Fruit fly (Drosophila melanogaster): Measurements from ENCODE around the gene Ccp84Ag.
A peak's percentile ranks its signal among the peaks of the same experiment; 100 is the strongest.

Ccp84Ag gene

dm6 chr3R:6686428-6686827, at the start of gene Ccp84Ag:
TSS of gene Ccp84Ag (plus strand) at chr3R:6686728.
- no peak for TF ChIP-seq CG7045 (GFP tag; optimal IDR thresholded peaks at IDR 0.05)
- no peak for TF ChIP-seq tj (GFP tag; optimal IDR thresholded peaks at IDR 0.05)
- TF ChIP-seq CG14711 (tag; optimal IDR thresholded peaks at IDR 0.05): no peak
- TF ChIP-seq Mnt (GFP tag; optimal IDR thresholded peaks at IDR 0.05): no peak
- TF ChIP-seq ovo (GFP tag; optimal IDR thresholded peaks at IDR 0.05): no peak
- TF ChIP-seq CG7101 (tag; optimal IDR thresholded peaks at IDR 0.05): no peak
- no peak for TF ChIP-seq CG11617 (GFP tag; optimal IDR thresholded peaks at IDR 0.05)
- TF ChIP-seq toe (GFP tag; optimal IDR thresholded peaks at IDR 0.05): no peak
- no peak for TF ChIP-seq CG1620 (GFP tag; optimal IDR thresholded peaks at IDR 0.05)
- TF ChIP-seq Clk (GFP tag; optimal IDR thresholded peaks at IDR 0.05): no peak
- no peak for TF ChIP-seq cnc (optimal IDR thresholded peaks at IDR 0.05)
- TF ChIP-seq Hr96 (GFP tag; optimal IDR thresholded peaks at IDR 0.05): no peak
- no peak for TF ChIP-seq pad (GFP tag; optimal IDR thresholded peaks at IDR 0.05)
- TF ChIP-seq bab1 (GFP tag; optimal IDR thresholded peaks at IDR 0.05): no peak
- no peak for TF ChIP-seq CG12768 (GFP tag; optimal IDR thresholded peaks at IDR 0.05)
- no peak for TF ChIP-seq Crg-1 (GFP tag; optimal IDR thresholded peaks at IDR 0.05)
- TF ChIP-seq CG5204 (GFP tag; optimal IDR thresholded peaks at IDR 0.05): no peak

- TF ChIP-seq pad (GFP tag; optimal IDR thresholded peaks at IDR 0.05) (no peak), toe (GFP tag; optimal IDR thresholded peaks at IDR 0.05) (no peak), Crg-1 (GFP tag; optimal IDR thresholded peaks at IDR 0.05) (no peak), CG11617 (GFP tag; optimal IDR thresholded peaks at IDR 0.05) (no peak), CG14711 (tag; optimal IDR thresholded peaks at IDR 0.05) (no peak), tj (GFP tag; optimal IDR thresholded peaks at IDR 0.05) (no peak), ovo (GFP tag; optimal IDR thresholded peaks at IDR 0.05) (no peak), Mnt (GFP tag; optimal IDR thresholded peaks at IDR 0.05) (no peak), cnc (optimal IDR thresholded peaks at IDR 0.05) (no peak), cic (GFP tag; optimal IDR thresholded peaks at IDR 0.05) (no peak), Clk (GFP tag; optimal IDR thresholded peaks at IDR 0.05) (no peak), bab1 (GFP tag; optimal IDR thresholded peaks at IDR 0.05) (no peak), CG1620 (GFP tag; optimal IDR thresholded peaks at IDR 0.05) (no peak), CG12768 (GFP tag; optimal IDR thresholded peaks at IDR 0.05) (no peak)
These were observed 45.6 kb upstream of the Ccp84Ag start, which contains the start of gene CG31286 for dm6 chr3R:6640932-6641331. TSS of gene CG31286 (plus strand) at chr3R:6641232.

dm6 chr3R:6644334-6644733, 42.2 kb upstream of the Ccp84Ag start, which contains the start of gene Ass:
TSS of gene Ass (minus strand) at chr3R:6644434.
- TF ChIP-seq CG7045 (GFP tag; optimal IDR thresholded peaks at IDR 0.05) (no peak), cic (GFP tag; optimal IDR thresholded peaks at IDR 0.05) (peak; percentile 34), Clk (GFP tag; optimal IDR thresholded peaks at IDR 0.05) (no peak)

dm6 chr3R:6646740-6647139, 39.8 kb upstream of the Ccp84Ag start, which contains the start of gene Taf1:
TSS of gene Taf1 (plus strand) at chr3R:6646889.
- TF ChIP-seq bab1 (GFP tag; optimal IDR thresholded peaks at IDR 0.05) (peak; percentile 17), Hr96 (GFP tag; optimal IDR thresholded peaks at IDR 0.05) (peak; percentile 20), CG7045 (GFP tag; optimal IDR thresholded peaks at IDR 0.05) (no peak), toe (GFP tag; optimal IDR thresholded peaks at IDR 0.05) (peak; percentile 60), CG12768 (GFP tag; optimal IDR thresholded peaks at IDR 0.05) (peak; percentile 39), Mnt (GFP tag; optimal IDR thresholded peaks at IDR 0.05) (peak; percentile 20), CG14711 (tag; optimal IDR thresholded peaks at IDR 0.05) (no peak), CG7101 (tag; optimal IDR thresholded peaks at IDR 0.05) (no peak)

- peak; percentile 16 for TF ChIP-seq toe (GFP tag; optimal IDR thresholded peaks at IDR 0.05)
- peak; percentile 26 for TF ChIP-seq CG11617 (GFP tag; optimal IDR thresholded peaks at IDR 0.05)
- TF ChIP-seq pad (GFP tag; optimal IDR thresholded peaks at IDR 0.05): no peak
- peak; percentile 8 for TF ChIP-seq CG5204 (GFP tag; optimal IDR thresholded peaks at IDR 0.05)
- TF ChIP-seq ovo (GFP tag; optimal IDR thresholded peaks at IDR 0.05): peak; percentile 78
- TF ChIP-seq Clk (GFP tag; optimal IDR thresholded peaks at IDR 0.05): no peak
These were observed 29.0 kb upstream of the Ccp84Ag start, which contains the start of the genes CG1307 and twr for dm6 chr3R:6657278-6658246. TSS of gene CG1307 (minus strand) at chr3R:6657442. TSS of gene twr (plus strand) at chr3R:6657882.

- TF ChIP-seq Hr96 (GFP tag; optimal IDR thresholded peaks at IDR 0.05): no peak
- peak; percentile 36 for TF ChIP-seq CG14711 (tag; optimal IDR thresholded peaks at IDR 0.05)
- no peak for TF ChIP-seq CG7045 (GFP tag; optimal IDR thresholded peaks at IDR 0.05)
- TF ChIP-seq toe (GFP tag; optimal IDR thresholded peaks at IDR 0.05): no peak
These were observed 26.6 kb upstream of the Ccp84Ag start, which contains the start of gene agt for dm6 chr3R:6659941-6660340. TSS of gene agt (minus strand) at chr3R:6660100.

- no peak for TF ChIP-seq Hr96 (GFP tag; optimal IDR thresholded peaks at IDR 0.05)
- TF ChIP-seq toe (GFP tag; optimal IDR thresholded peaks at IDR 0.05): no peak
- TF ChIP-seq bab1 (GFP tag; optimal IDR thresholded peaks at IDR 0.05): no peak
- no peak for TF ChIP-seq CG7045 (GFP tag; optimal IDR thresholded peaks at IDR 0.05)
These were observed 23.8 kb upstream of the Ccp84Ag start for dm6 chr3R:6662613-6663288.
